Fruit fly (Drosophila melanogaster) whole organism, embryonic: ENCODE results near the gene idc.
A peak's percentile ranks its signal among the peaks of the same experiment; 100 is the strongest.

Source experiments
- ATbp ChIP-seq: fragments of 200-800 bp; sonication (Bioruptor generic); optimal IDR thresholded peaks from 2 replicates; lab custom pipeline; 2017; ENCODE audit warnings: missing biosample characterization, mild to moderate bottlenecking, missing genetic modification characterization, missing genetic modification reagents
- Abd-B ChIP-seq: fragments of 200-800 bp; sonication (Bioruptor generic); optimal IDR thresholded peaks from 2 replicates; lab custom pipeline; 2018; ENCODE audit warnings: missing biosample characterization, mild to moderate bottlenecking, missing genetic modification characterization, moderate library complexity
- Bgb ChIP-seq: fragments of 200-800 bp; sonication (Bioruptor generic); IDR thresholded peaks from 2 replicates; pipeline ENCODE4 v1.3.6; 2022; ENCODE audit warnings: missing biosample characterization, missing genetic modification characterization; ENCODE audit not compliant: partially characterized antibody
- CG10147 ChIP-seq: fragments of 200-800 bp; sonication (Bioruptor generic); optimal IDR thresholded peaks from 2 replicates; lab custom pipeline; 2019; ENCODE audit warnings: missing biosample characterization, mild to moderate bottlenecking, missing genetic modification characterization, moderate library complexity
- CG10209 ChIP-seq: fragments of 200-800 bp; sonication (Bioruptor generic); optimal IDR thresholded peaks from 3 replicates; lab custom pipeline; 2017; ENCODE audit warnings: missing biosample characterization, mild to moderate bottlenecking, missing genetic modification characterization, missing genetic modification reagents
- CG11085 ChIP-seq: fragments of 200-800 bp; sonication (Bioruptor generic); IDR thresholded peaks from 2 replicates; pipeline ENCODE4 v1.3.6; 2022; ENCODE audit warnings: missing biosample characterization, missing genetic modification characterization
- CG12104 ChIP-seq: fragments of 200-800 bp; sonication (Bioruptor generic); optimal IDR thresholded peaks from 3 replicates; lab custom pipeline; 2016; ENCODE audit warnings: missing biosample characterization, missing genetic modification characterization
- CG12769 ChIP-seq: fragments of 200-800 bp; sonication (Bioruptor generic); optimal IDR thresholded peaks from 2 replicates; lab custom pipeline; 2019; ENCODE audit warnings: missing biosample characterization, mild to moderate bottlenecking, missing genetic modification characterization, moderate library complexity
- CG16813 ChIP-seq: fragments of 200-800 bp; sonication (Bioruptor generic); IDR thresholded peaks from 3 replicates; pipeline ENCODE4 v1.3.6; 2022; ENCODE audit warnings: missing biosample characterization, missing genetic modification characterization; ENCODE audit not compliant: partially characterized antibody
- CG17568 ChIP-seq: fragments of 200-800 bp; sonication (Bioruptor generic); optimal IDR thresholded peaks from 2 replicates; lab custom pipeline; 2018; ENCODE audit warnings: missing biosample characterization, mild to moderate bottlenecking, missing genetic modification characterization, moderate library complexity
- CG17802 ChIP-seq: fragments of 200-800 bp; sonication (Bioruptor generic); optimal IDR thresholded peaks from 2 replicates; lab custom pipeline; 2018; ENCODE audit warnings: missing biosample characterization, mild to moderate bottlenecking, missing genetic modification characterization, moderate library complexity
- CG1792 ChIP-seq: fragments of 200-800 bp; sonication (Bioruptor generic); optimal IDR thresholded peaks from 2 replicates; lab custom pipeline; 2016; ENCODE audit warnings: missing biosample characterization, missing genetic modification characterization
- CG2120 ChIP-seq: fragments of 200-800 bp; sonication (Bioruptor generic); optimal IDR thresholded peaks from 3 replicates; lab custom pipeline; 2016; ENCODE audit warnings: missing biosample characterization, missing genetic modification characterization
- CG2712 ChIP-seq: fragments of 200-800 bp; optimal IDR thresholded peaks from 3 replicates; lab custom pipeline; 2019; ENCODE audit warnings: missing biosample characterization, mild to moderate bottlenecking, missing genetic modification characterization, moderate library complexity
- CG42726 ChIP-seq: fragments of 200-800 bp; sonication (Bioruptor generic); IDR thresholded peaks from 2 replicates; pipeline ENCODE4 v1.3.6; 2022; ENCODE audit warnings: missing biosample characterization, missing genetic modification characterization; ENCODE audit not compliant: partially characterized antibody
- CG4282 ChIP-seq: fragments of 200-800 bp; sonication (Bioruptor generic); optimal IDR thresholded peaks from 2 replicates; lab custom pipeline; 2016; ENCODE audit warnings: missing biosample characterization, missing genetic modification characterization
- CG4617 ChIP-seq: fragments of 200-800 bp; sonication (Bioruptor generic); optimal IDR thresholded peaks from 3 replicates; lab custom pipeline; 2016; ENCODE audit warnings: missing biosample characterization, missing genetic modification characterization, borderline replicate concordance
- CG6654 ChIP-seq: fragments of 200-800 bp; sonication (Bioruptor generic); optimal IDR thresholded peaks from 2 replicates; lab custom pipeline; 2017; ENCODE audit warnings: missing biosample characterization, mild to moderate bottlenecking, missing genetic modification characterization
- CG6791 ChIP-seq: fragments of 200-800 bp; sonication (Bioruptor generic); IDR thresholded peaks from 3 replicates; pipeline ENCODE4 v1.3.6; 2022; ENCODE audit warnings: missing biosample characterization, missing genetic modification characterization; ENCODE audit not compliant: partially characterized antibody
- CTCF ChIP-seq: fragments of 200-800 bp; sonication (Bioruptor generic); optimal IDR thresholded peaks from 2 replicates; lab custom pipeline; 2017; ENCODE audit warnings: missing biosample characterization, mild to moderate bottlenecking, missing genetic modification characterization, moderate library complexity
- H2.0 ChIP-seq: fragments of 200-800 bp; sonication (Bioruptor generic); IDR thresholded peaks from 2 replicates; pipeline ENCODE4 v1.3.6; 2022; ENCODE audit warnings: missing biosample characterization, missing genetic modification characterization
- HLHmδ ChIP-seq: fragments of 200-800 bp; sonication (Bioruptor generic); optimal IDR thresholded peaks from 2 replicates; lab custom pipeline; 2018; ENCODE audit warnings: missing biosample characterization, mild to moderate bottlenecking, missing genetic modification characterization, moderate library complexity
- Hmx ChIP-seq: fragments of 200-800 bp; sonication (Bioruptor generic); optimal IDR thresholded peaks from 2 replicates; lab custom pipeline; 2016; ENCODE audit warnings: missing biosample characterization, missing genetic modification characterization
- Hr78 ChIP-seq, 2 experiments: fragments of 200-800 bp in 1 of 2; fragments of >200 bp in 1 of 2; sonication (Bioruptor generic) in 1 of 2; optimal IDR thresholded peaks; 2 replicates each; lab custom pipeline; 2017 to 2019; ENCODE audit warnings: missing biosample characterization in 2 of 2, missing genetic modification characterization in 2 of 2, mild to moderate bottlenecking in 1 of 2, moderate library complexity in 1 of 2
- Mad ChIP-seq: fragments of 200-800 bp; sonication (Bioruptor generic); optimal IDR thresholded peaks from 2 replicates; lab custom pipeline; 2016; ENCODE audit warnings: missing biosample characterization, missing genetic modification characterization
- Med ChIP-seq: fragments of 200-800 bp; sonication (Bioruptor generic); peaks from one replicate; lab custom pipeline; 2016; ENCODE audit warnings: missing biosample characterization, missing genetic modification characterization, mild to moderate bottlenecking, inconsistent platforms, moderate library complexity
- Mes4 ChIP-seq: fragments of 200-800 bp; sonication (Bioruptor generic); optimal IDR thresholded peaks from 2 replicates; lab custom pipeline; 2016; ENCODE audit warnings: missing biosample characterization, missing genetic modification characterization
- Nf-YB ChIP-seq: fragments of 200-800 bp; sonication (Bioruptor generic); optimal IDR thresholded peaks from 3 replicates; lab custom pipeline; 2019; ENCODE audit warnings: missing biosample characterization, mild to moderate bottlenecking, missing genetic modification characterization, moderate library complexity
- Opbp ChIP-seq: fragments of 200-800 bp; sonication (Bioruptor generic); IDR thresholded peaks from 3 replicates; pipeline ENCODE4 v1.3.6; 2022; ENCODE audit warnings: missing biosample characterization, missing genetic modification characterization; ENCODE audit not compliant: partially characterized antibody
- Pdp1 ChIP-seq, 2 experiments: fragments of 200-800 bp; sonication (Bioruptor generic); optimal IDR thresholded peaks; 3 replicates each; lab custom pipeline; 2016; ENCODE audit warnings: missing biosample characterization in 2 of 2, missing genetic modification characterization in 2 of 2, mild to moderate bottlenecking in 1 of 2, moderate library complexity in 1 of 2
- Ptx1 ChIP-seq: fragments of 200-800 bp; sonication (Bioruptor generic); IDR thresholded peaks from 2 replicates; pipeline ENCODE4 v1.3.6; 2022; ENCODE audit warnings: missing biosample characterization, missing genetic modification characterization
- Rfx ChIP-seq: fragments of 200-800 bp; sonication (Bioruptor generic); IDR thresholded peaks from 2 replicates; pipeline ENCODE4 v1.3.6; 2022; ENCODE audit warnings: missing biosample characterization, missing genetic modification characterization
- Six4 ChIP-seq: fragments of 200-800 bp; sonication (Bioruptor generic); optimal IDR thresholded peaks from 2 replicates; lab custom pipeline; 2016; ENCODE audit warnings: missing biosample characterization, missing genetic modification characterization
- TFAM ChIP-seq: fragments of 200-800 bp; sonication (Bioruptor generic); optimal IDR thresholded peaks from 2 replicates; lab custom pipeline; 2017; ENCODE audit warnings: missing biosample characterization, missing genetic modification characterization, inconsistent platforms
- Xbp1 ChIP-seq: fragments of 200-800 bp; sonication (Bioruptor generic); optimal IDR thresholded peaks from 3 replicates; lab custom pipeline; 2016; ENCODE audit warnings: missing biosample characterization, mild to moderate bottlenecking, missing genetic modification characterization
- az2 ChIP-seq: fragments of 200-800 bp; sonication (Bioruptor generic); optimal IDR thresholded peaks from 3 replicates; lab custom pipeline; 2016; ENCODE audit warnings: missing biosample characterization, missing genetic modification characterization
- bbx ChIP-seq: fragments of 200-800 bp; sonication (Bioruptor generic); IDR thresholded peaks from 2 replicates; pipeline ENCODE4 v1.3.6; 2022; ENCODE audit warnings: missing biosample characterization, missing genetic modification characterization; ENCODE audit not compliant: partially characterized antibody
- emc ChIP-seq: fragments of 200-800 bp; sonication (Bioruptor generic); optimal IDR thresholded peaks from 2 replicates; lab custom pipeline; 2016; ENCODE audit warnings: missing biosample characterization, missing genetic modification characterization
- gfzf ChIP-seq: fragments of 200-800 bp; sonication (Bioruptor generic); optimal IDR thresholded peaks from 2 replicates; lab custom pipeline; 2016; ENCODE audit warnings: missing biosample characterization, mild to moderate bottlenecking, missing genetic modification characterization, moderate library complexity
- h ChIP-seq: fragments of >200 bp; optimal IDR thresholded peaks from 2 replicates; lab custom pipeline; 2017
- insv ChIP-seq, 2 experiments: fragments of 200-800 bp; sonication (Bioruptor generic); optimal IDR thresholded peaks; 3 replicates each; lab custom pipeline; 2016 to 2018; ENCODE audit warnings: missing biosample characterization in 2 of 2, missing genetic modification characterization in 2 of 2
- inv ChIP-seq: fragments of 200-800 bp; sonication (Bioruptor generic); IDR thresholded peaks from 2 replicates; pipeline ENCODE4 v1.3.6; 2022; ENCODE audit warnings: missing biosample characterization, missing genetic modification characterization; ENCODE audit not compliant: partially characterized antibody
- knrl ChIP-seq: fragments of 200-800 bp; sonication (Bioruptor generic); IDR thresholded peaks from 3 replicates; pipeline ENCODE4 v1.3.6; 2022; ENCODE audit warnings: missing biosample characterization, missing genetic modification characterization; ENCODE audit not compliant: partially characterized antibody
- pita ChIP-seq: fragments of 200-800 bp; sonication (Bioruptor generic); optimal IDR thresholded peaks from 2 replicates; lab custom pipeline; 2017; ENCODE audit warnings: missing biosample characterization, mild to moderate bottlenecking, missing genetic modification characterization
- repo ChIP-seq: fragments of 200-800 bp; sonication (Bioruptor generic); optimal IDR thresholded peaks from 2 replicates; lab custom pipeline; 2016; ENCODE audit warnings: missing biosample characterization, missing genetic modification characterization
- row ChIP-seq: fragments of 200-800 bp; sonication (Bioruptor generic); IDR thresholded peaks from 3 replicates; pipeline ENCODE4 v1.3.6; 2022; ENCODE audit warnings: missing biosample characterization, missing genetic modification characterization
- ssp ChIP-seq: fragments of 200-800 bp; sonication (Bioruptor generic); IDR thresholded peaks from 2 replicates; pipeline ENCODE4 v1.3.6; 2022; ENCODE audit warnings: missing biosample characterization, missing genetic modification characterization
- stwl ChIP-seq: fragments of 200-800 bp; sonication (Bioruptor generic); optimal IDR thresholded peaks from 3 replicates; lab custom pipeline; 2018; ENCODE audit warnings: missing biosample characterization, mild to moderate bottlenecking, missing genetic modification characterization, moderate library complexity
- zen2 ChIP-seq: fragments of 200-800 bp; sonication (Bioruptor generic); IDR thresholded peaks from 3 replicates; pipeline ENCODE4 v1.3.6; 2022; ENCODE audit warnings: missing biosample characterization, missing genetic modification characterization; ENCODE audit not compliant: partially characterized antibody

The idc gene

dm6 chr3R:20057501-20057900 lies 25.9 kb downstream of the idc start, which contains the start of gene mdlc (continued):
- no peak for TF ChIP-seq CG17802 (tag; lab: Kevin White, UChicago)
- TF ChIP-seq inv (GFP tag; lab: Robert Waterston, UW) = peak; percentile 47; the same call in 1 of the 2 replicates
- no peak for TF ChIP-seq Hr78 (GFP tag; optimal IDR thresholded peaks at IDR 0.05; lab: Kevin White, UChicago)
- no peak for TF ChIP-seq ATbp
- TF ChIP-seq Mad = no peak
- no peak for TF ChIP-seq zen2 (GFP tag; lab: Robert Waterston, UW)
- peak; percentile 29 for TF ChIP-seq CG4617
- TF ChIP-seq az2 (GFP tag; lab: Kevin White, UChicago) = peak; percentile 5
- TF ChIP-seq CG4282 (GFP tag; lab: Kevin White, UChicago) = no peak
- TF ChIP-seq TFAM (GFP tag; lab: Kevin White, UChicago) = no peak
- TF ChIP-seq CG6654 (GFP tag; lab: Kevin White, UChicago) = no peak
- peak; percentile 17 for TF ChIP-seq Xbp1 (GFP tag; lab: Kevin White, UChicago)
- TF ChIP-seq row (GFP tag; lab: Robert Waterston, UW) = peak; percentile 78
- TF ChIP-seq Rfx (GFP tag; lab: Robert Waterston, UW) = peak; percentile 28; the same call in 1 of the 2 replicates
- TF ChIP-seq Mes4 (GFP tag; lab: Kevin White, UChicago) = no peak
- TF ChIP-seq repo (GFP tag; lab: Kevin White, UChicago) = no peak
- no peak for TF ChIP-seq Hmx (GFP tag; lab: Kevin White, UChicago)
- TF ChIP-seq Abd-B (GFP tag; lab: Kevin White, UChicago) = peak; percentile 69
- TF ChIP-seq gfzf (GFP tag; lab: Kevin White, UChicago) = peak; percentile 56
- TF ChIP-seq Opbp (GFP tag; lab: Robert Waterston, UW) = 0 out of 3 replicates have a peak, but pooled peaks have one; percentile 31
- no peak for TF ChIP-seq CG2712 (tag; lab: Kevin White, UChicago)
- TF ChIP-seq CG11085 (GFP tag; lab: Robert Waterston, UW) = no peak
- peak; percentile 2 for TF ChIP-seq CG12104
- TF ChIP-seq insv (GFP tag; optimal IDR thresholded peaks at IDR 0.05; lab: Kevin White, UChicago) = no peak
- peak; percentile 10 for TF ChIP-seq CG2120 (GFP tag; lab: Kevin White, UChicago)
- no peak for TF ChIP-seq Nf-YB (GFP tag; lab: Kevin White, UChicago)
- no peak for TF ChIP-seq CG10209 (GFP tag; lab: Kevin White, UChicago)
- TF ChIP-seq Six4 (GFP tag; lab: Kevin White, UChicago) = no peak
- no peak for TF ChIP-seq CG1792
- TF ChIP-seq HLHmδ (GFP tag; lab: Kevin White, UChicago) = no peak
- TF ChIP-seq CG17568 (GFP tag; lab: Kevin White, UChicago) = no peak
- TF ChIP-seq emc (GFP tag; lab: Kevin White, UChicago) = no peak
- TF ChIP-seq CG10147 (GFP tag; lab: Kevin White, UChicago) = peak; percentile 13

dm6 chr3R:20058960-20059359 lies 27.3 kb downstream of the idc start:
- TF ChIP-seq pita (GFP tag; lab: Kevin White, UChicago) (peak; percentile 30), CG6791 (peak; percentile 70; the same call in 2 of the 3 replicates), h (no peak), Pdp1 (GFP tag; optimal IDR thresholded peaks at IDR 0.05; lab: Kevin White, UChicago) (no peak), Med (GFP tag; lab: Kevin White, UChicago) (peak; percentile 68), CTCF (GFP tag; lab: Kevin White, UChicago) (peak; percentile 94), H2.0 (0 out of 2 replicates have a peak, but pooled peaks have one; percentile 34), bbx (GFP tag; lab: Robert Waterston, UW) (0 out of 2 replicates have a peak, but pooled peaks have one; percentile 27), CG4282 (GFP tag; lab: Kevin White, UChicago) (no peak), CG16813 (peak; percentile 35; the same call in 2 of the 3 replicates), Ptx1 (0 out of 2 replicates have a peak, but pooled peaks have one; percentile 16), ssp (GFP tag; lab: Robert Waterston, UW) (0 out of 2 replicates have a peak, but pooled peaks have one; percentile 8), CG42726 (GFP tag; lab: Robert Waterston, UW) (0 out of 2 replicates have a peak, but pooled peaks have one; percentile 38), Rfx (GFP tag; lab: Robert Waterston, UW) (peak; percentile 38; the same call in 1 of the 2 replicates), stwl (tag; lab: Kevin White, UChicago) (peak; percentile 47), CG12769 (tag; lab: Kevin White, UChicago) (no peak), knrl (GFP tag; lab: Robert Waterston, UW) (peak; percentile 53; the same call in 2 of the 3 replicates), Bgb (GFP tag; lab: Robert Waterston, UW) (peak; percentile 71; the same call in 1 of the 2 replicates)
